Worm (Caenorhabditis elegans) whole organism, L4 larva: ENCODE results near the gene T20G5.9.

Source experiments
- F10B5.3 ChIP-seq: sonication (generic microtip); optimal IDR thresholded peaks from 2 replicates; lab custom pipeline; 2016; ENCODE audit warnings: mild to moderate bottlenecking, missing genetic modification characterization, missing compliant biosample characterization
- F26F4.8 ChIP-seq: fragments of 200-800 bp; sonication (Bioruptor generic); conservative IDR thresholded peaks from 2 replicates; pipeline ENCODE4 v1.3.6; 2022; ENCODE audit warnings: missing genetic modification characterization, missing compliant biosample characterization
- Y48G9A.11 ChIP-seq: fragments of 200-800 bp; sonication (Bioruptor generic); IDR thresholded peaks from 2 replicates; pipeline ENCODE4 v1.3.6; 2022; ENCODE audit warnings: missing genetic modification reagents, missing genetic modification characterization, missing compliant biosample characterization
- ZK337.2 ChIP-seq: fragments of 200-800 bp; sonication (Bioruptor generic); IDR thresholded peaks from 2 replicates; pipeline ENCODE4 v1.3.6; 2022; ENCODE audit warnings: missing genetic modification reagents, missing genetic modification characterization, missing compliant biosample characterization
- aly-2 ChIP-seq: sonication (generic microtip); optimal IDR thresholded peaks from 2 replicates; lab custom pipeline; 2018; ENCODE audit warnings: missing biosample characterization, missing genetic modification characterization
- ama-1 ChIP-seq: fragments of 150-350 bp; optimal IDR thresholded peaks from 2 replicates; lab custom pipeline; 2014; ENCODE audit warnings: inconsistent platforms, mixed read lengths
- arid-1 ChIP-seq: fragments of 200-800 bp; sonication (Bioruptor generic); conservative IDR thresholded peaks from 2 replicates; pipeline ENCODE4 v1.3.6; 2022; ENCODE audit warnings: missing genetic modification reagents, missing genetic modification characterization, missing compliant biosample characterization
- attf-4 ChIP-seq: sonication (generic microtip); optimal IDR thresholded peaks from 3 replicates; lab custom pipeline; 2017; ENCODE audit warnings: missing biosample characterization, missing genetic modification characterization
- cey-2 ChIP-seq: sonication (generic microtip); optimal IDR thresholded peaks from 3 replicates; lab custom pipeline; 2017; ENCODE audit warnings: missing genetic modification characterization, mild to moderate bottlenecking, missing compliant biosample characterization, antibody characterized with exemption, borderline replicate concordance; ENCODE audit not compliant: insufficient read depth
- daf-12 ChIP-seq: fragments of 150-350 bp; optimal IDR thresholded peaks from 2 replicates; lab custom pipeline; 2014; ENCODE audit warnings: missing biosample characterization, missing genetic modification reagents, missing genetic modification characterization
- dmd-8 ChIP-seq: fragments of 200-800 bp; sonication (Bioruptor generic); IDR thresholded peaks from 2 replicates; pipeline ENCODE4 v1.3.6; 2022; ENCODE audit warnings: missing genetic modification characterization, missing compliant biosample characterization
- dmd-9 ChIP-seq: fragments of 200-800 bp; sonication (Bioruptor generic); IDR thresholded peaks from 2 replicates; pipeline ENCODE4 v1.3.6; 2022; ENCODE audit warnings: missing genetic modification reagents, missing genetic modification characterization, missing compliant biosample characterization
- dpl-1 ChIP-seq: fragments of 150-350 bp; optimal IDR thresholded peaks from 2 replicates; lab custom pipeline; 2014; ENCODE audit warnings: missing biosample characterization, missing genetic modification reagents, missing genetic modification characterization
- duxl-1 ChIP-seq: sonication (generic microtip); optimal IDR thresholded peaks from 2 replicates; lab custom pipeline; 2016; ENCODE audit warnings: mild to moderate bottlenecking, missing genetic modification characterization, moderate library complexity, missing compliant biosample characterization; ENCODE audit not compliant: poor library complexity
- dve-1 ChIP-seq: sonication (generic microtip); optimal IDR thresholded peaks from 2 replicates; lab custom pipeline; 2017; ENCODE audit warnings: antibody characterized with exemption, mild to moderate bottlenecking, missing genetic modification characterization, missing compliant biosample characterization; ENCODE audit not compliant: insufficient read depth
- fkh-10 ChIP-seq: fragments of 150-350 bp; optimal IDR thresholded peaks from 2 replicates; lab custom pipeline; 2014; ENCODE audit warnings: missing biosample characterization, missing genetic modification reagents, missing genetic modification characterization
- hlh-11 ChIP-seq: fragments of 200-800 bp; sonication (Bioruptor generic); optimal IDR thresholded peaks from 2 replicates; lab custom pipeline; 2018; ENCODE audit warnings: mild to moderate bottlenecking, missing genetic modification characterization, missing compliant biosample characterization
- hlh-30 ChIP-seq: sonication (generic microtip); optimal IDR thresholded peaks from 2 replicates; lab custom pipeline; 2017; ENCODE audit warnings: antibody characterized with exemption, mild to moderate bottlenecking, missing genetic modification characterization, missing compliant biosample characterization; ENCODE audit not compliant: insufficient read depth
- hmg-1.1 ChIP-seq: fragments of 200-800 bp; sonication (Bioruptor generic); IDR thresholded peaks from 2 replicates; pipeline ENCODE4 v1.3.6; 2022; ENCODE audit warnings: missing genetic modification reagents, missing genetic modification characterization, missing compliant biosample characterization
- lin-29 ChIP-seq: fragments of 200-800 bp; sonication (Bioruptor generic); IDR thresholded peaks from 2 replicates; pipeline ENCODE4 v1.3.6; 2022; ENCODE audit warnings: missing genetic modification reagents, missing genetic modification characterization, missing compliant biosample characterization
- lin-39 ChIP-seq: fragments of 150-350 bp; optimal IDR thresholded peaks from 2 replicates; lab custom pipeline; 2014; ENCODE audit warnings: missing biosample characterization, missing genetic modification reagents, missing genetic modification characterization
- lir-3 ChIP-seq: sonication (generic microtip); optimal IDR thresholded peaks from 2 replicates; lab custom pipeline; 2016; ENCODE audit warnings: mild to moderate bottlenecking, missing genetic modification characterization, missing compliant biosample characterization
- lsy-2 ChIP-seq, 2 experiments: fragments of 150-350 bp in 1 of 2; sonication (generic microtip) in 1 of 2; optimal IDR thresholded peaks; 2 replicates each; lab custom pipeline; 2014 to 2017; ENCODE audit warnings: missing biosample characterization in 2 of 2, missing genetic modification characterization in 2 of 2
- mep-1 ChIP-seq: fragments of 150-350 bp; sonication (generic microtip); optimal IDR thresholded peaks from 3 replicates; lab custom pipeline; 2014; ENCODE audit warnings: missing biosample characterization, missing genetic modification characterization
- mxl-2 ChIP-seq: fragments of 200-800 bp; sonication (Bioruptor generic); conservative IDR thresholded peaks from 2 replicates; pipeline ENCODE4 v1.3.6; 2022; ENCODE audit warnings: missing genetic modification reagents, missing genetic modification characterization, missing compliant biosample characterization
- mxl-3 ChIP-seq: fragments of 200-800 bp; sonication (Bioruptor generic); optimal IDR thresholded peaks from 2 replicates; lab custom pipeline; 2018; ENCODE audit warnings: mild to moderate bottlenecking, missing genetic modification characterization, missing compliant biosample characterization
- nhr-10 ChIP-seq: fragments of 150-350 bp; optimal IDR thresholded peaks from 2 replicates; lab custom pipeline; 2014; ENCODE audit warnings: missing biosample characterization, missing genetic modification characterization
- nhr-25 ChIP-seq: sonication (generic microtip); optimal IDR thresholded peaks from 2 replicates; lab custom pipeline; 2017; ENCODE audit warnings: missing genetic modification characterization, mild to moderate bottlenecking, missing compliant biosample characterization, antibody characterized with exemption, moderate library complexity, borderline replicate concordance; ENCODE audit not compliant: insufficient read depth
- nhr-41 ChIP-seq: fragments of 200-800 bp; sonication (Bioruptor generic); IDR thresholded peaks from 2 replicates; pipeline ENCODE4 v1.3.6; 2022; ENCODE audit warnings: missing genetic modification reagents, missing genetic modification characterization, missing compliant biosample characterization
- pha-4 ChIP-seq, 2 experiments: fragments of 150-350 bp in 1 of 2; fragments of 200-800 bp in 1 of 2; sonication (Bioruptor generic) in 1 of 2; IDR thresholded peaks in 1 of 2; optimal IDR thresholded peaks in 1 of 2; 2 replicates each; pipeline versions ENCODE4 v1.3.6 to Lab custom; 2014 to 2022; ENCODE audit warnings: missing genetic modification characterization in 2 of 2, missing genetic modification reagents in 2 of 2, missing biosample characterization in 1 of 2, missing compliant biosample characterization in 1 of 2
- php-3 ChIP-seq: fragments of 200-800 bp; sonication (Bioruptor generic); IDR thresholded peaks from 2 replicates; pipeline ENCODE4 v1.3.6; 2022; ENCODE audit warnings: missing genetic modification reagents, missing genetic modification characterization, missing compliant biosample characterization
- pqm-1 ChIP-seq: sonication (generic microtip); optimal IDR thresholded peaks from 2 replicates; lab custom pipeline; 2017; ENCODE audit warnings: missing biosample characterization, missing genetic modification characterization
- snpc-1.2 ChIP-seq: fragments of 200-800 bp; sonication (Bioruptor generic); IDR thresholded peaks from 2 replicates; pipeline ENCODE4 v1.3.6; 2022; ENCODE audit warnings: missing genetic modification reagents, missing genetic modification characterization, missing compliant biosample characterization
- snpc-4 ChIP-seq: fragments of 150-350 bp; optimal IDR thresholded peaks from 2 replicates; lab custom pipeline; 2014; ENCODE audit warnings: missing biosample characterization, missing genetic modification characterization
- unc-130 ChIP-seq: sonication (generic microtip); optimal IDR thresholded peaks from 2 replicates; lab custom pipeline; 2016; ENCODE audit warnings: missing genetic modification reagents, missing genetic modification characterization, missing compliant biosample characterization
- unc-62 ChIP-seq, 3 experiments: fragments of 150-350 bp in 1 of 3; sonication (generic microtip); optimal IDR thresholded peaks in 2 of 3; peaks in 1 of 3; 1 replicate in 1 of 3; 2 replicates in 2 of 3; lab custom pipeline; 2014 to 2017; ENCODE audit warnings: missing biosample characterization in 3 of 3, missing genetic modification characterization in 3 of 3, missing genetic modification reagents in 3 of 3, missing genotype in 1 of 3
- zag-1 ChIP-seq: fragments of 150-350 bp; optimal IDR thresholded peaks from 2 replicates; lab custom pipeline; 2014; ENCODE audit warnings: missing biosample characterization, missing genetic modification characterization
- zfp-2 ChIP-seq: sonication (generic microtip); optimal IDR thresholded peaks from 2 replicates; lab custom pipeline; 2016; ENCODE audit warnings: mild to moderate bottlenecking, missing genetic modification characterization, missing compliant biosample characterization
- zip-11 ChIP-seq: fragments of 200-800 bp; sonication (Bioruptor generic); IDR thresholded peaks from 2 replicates; pipeline ENCODE4 v1.3.6; 2022; ENCODE audit warnings: missing genetic modification characterization, missing compliant biosample characterization
- zip-2 ChIP-seq: fragments of 150-350 bp; optimal IDR thresholded peaks from 2 replicates; lab custom pipeline; 2014; ENCODE audit warnings: missing biosample characterization, missing genetic modification characterization

The T20G5.9 gene

DNA sequence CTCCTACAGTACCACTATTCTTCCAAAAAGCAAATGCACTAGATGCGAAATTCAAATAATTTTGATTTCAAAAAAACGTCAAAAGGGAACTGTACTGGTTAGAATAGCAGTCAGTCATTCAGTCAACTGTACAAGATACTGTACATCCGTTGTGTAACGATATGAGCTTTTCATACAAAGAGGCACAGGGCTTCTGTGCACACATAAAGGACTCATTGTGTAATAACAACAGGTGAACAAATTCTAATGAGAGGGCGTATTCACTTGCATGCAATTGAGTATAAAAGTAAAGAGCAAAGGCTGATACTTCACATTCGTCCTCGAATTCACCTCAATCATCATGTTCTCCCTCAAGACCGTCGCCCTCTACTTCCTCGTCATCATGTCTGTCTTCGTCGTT is 12.2 kb upstream of the T20G5.9 start, which contains the start of gene dod-6:
Gene dod-6, plus strand, starts transcription at position 301 of the 400 bp plus-strand sequence.
- no peak for TF ChIP-seq zip-2
- no peak for TF ChIP-seq snpc-1.2 (GFP tag; lab: Robert Waterston, UW)
- TF ChIP-seq mxl-2 (GFP tag; lab: Robert Waterston, UW): no peak
- TF ChIP-seq ZK337.2 (GFP tag; lab: Robert Waterston, UW): no peak
- no peak for TF ChIP-seq nhr-25 (tag; lab: Kevin White, UChicago)
- TF ChIP-seq duxl-1: no peak
- no peak for TF ChIP-seq daf-12
- no peak for TF ChIP-seq lin-29
- no peak for TF ChIP-seq hlh-11 (tag; lab: Kevin White, UChicago)

DNA sequence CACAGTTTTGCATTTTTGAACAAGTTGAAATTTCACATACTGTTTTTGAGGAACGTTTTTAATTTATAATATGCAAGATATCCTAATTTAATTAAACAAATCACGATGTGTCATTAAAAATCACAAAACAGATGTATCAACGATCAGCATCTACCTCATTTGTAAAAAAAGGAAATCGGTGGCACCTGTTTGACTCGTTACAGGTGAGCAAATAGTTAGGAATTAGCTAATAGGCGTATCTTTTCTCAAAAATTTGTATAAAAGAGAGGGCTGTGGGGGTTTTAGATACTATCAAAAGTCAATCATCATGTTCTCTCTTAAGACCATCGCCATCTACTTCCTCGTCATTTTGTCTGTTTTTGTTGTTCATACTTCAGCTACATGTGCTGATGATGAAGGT is 10.6 kb upstream of the T20G5.9 start, which contains the start of gene T20G5.8:
Gene T20G5.8, plus strand, starts transcription at position 301 of the 400 bp plus-strand sequence.
- TF ChIP-seq hmg-1.1 (no peak), pha-4 (GFP tag; IDR thresholded peaks at IDR 0.05; lab: Robert Waterston, UW) (no peak), pha-4 (tag; optimal IDR thresholded peaks at IDR 0.05; lab: Kevin White, UChicago) (no peak), nhr-10 (tag; lab: Kevin White, UChicago) (no peak), pqm-1 (tag; lab: Kevin White, UChicago) (no peak), Y48G9A.11 (GFP tag; lab: Robert Waterston, UW) (no peak), zip-11 (GFP tag; lab: Robert Waterston, UW) (no peak), dpl-1 (GFP tag; lab: Kevin White, UChicago) (no peak), lsy-2 (tag; optimal IDR thresholded peaks at IDR 0.05; lab: Kevin White, UChicago) (no peak), mxl-2 (GFP tag; lab: Robert Waterston, UW) (no peak), php-3 (no peak), lin-39 (tag; lab: Kevin White, UChicago) (no peak), snpc-4 (no peak), hlh-30 (tag; lab: Kevin White, UChicago) (no peak), nhr-41 (GFP tag; lab: Robert Waterston, UW) (no peak), unc-130 (GFP tag; lab: Kevin White, UChicago) (no peak), F10B5.3 (tag; lab: Kevin White, UChicago) (no peak)

DNA sequence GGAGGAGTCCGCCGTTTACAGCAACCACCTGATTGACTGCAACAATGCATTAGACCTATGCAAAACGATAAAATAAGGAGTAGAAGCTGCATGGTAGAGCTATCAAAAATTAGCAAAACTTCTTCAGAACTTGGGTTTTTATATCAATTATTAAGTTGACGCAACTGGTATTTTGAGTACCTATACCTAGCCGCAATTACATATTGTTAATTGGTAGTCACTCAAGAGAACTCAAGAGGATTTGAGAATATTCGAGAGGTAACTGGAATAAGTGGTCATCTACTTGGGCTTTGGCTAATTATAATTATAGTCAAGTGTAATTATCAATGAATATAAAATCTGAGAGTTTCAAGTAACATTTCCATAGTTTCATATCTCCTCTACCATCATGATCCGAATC is 8.4 kb upstream of the T20G5.9 start, which contains the start of the genes T20G5.13 and T20G5.12:
Gene T20G5.13, minus strand, starts transcription at position 101 of the 400 bp plus-strand sequence.
Gene T20G5.12, plus strand, starts transcription at position 370 of the 400 bp plus-strand sequence.
- TF ChIP-seq zip-11 (GFP tag; lab: Robert Waterston, UW) (no peak), mxl-3 (no peak), zfp-2 (no peak), unc-62 (GFP tag; optimal IDR thresholded peaks at IDR 0.05 in 1 of 2; lab: Kevin White, UChicago) (no peak), unc-62 (tag; optimal IDR thresholded peaks at IDR 0.05; lab: Kevin White, UChicago) (no peak), attf-4 (tag; lab: Kevin White, UChicago) (no peak), lsy-2 (tag; optimal IDR thresholded peaks at IDR 0.05; lab: Kevin White, UChicago) (no peak), aly-2 (tag; lab: Kevin White, UChicago) (no peak), fkh-10 (no peak)

DNA sequence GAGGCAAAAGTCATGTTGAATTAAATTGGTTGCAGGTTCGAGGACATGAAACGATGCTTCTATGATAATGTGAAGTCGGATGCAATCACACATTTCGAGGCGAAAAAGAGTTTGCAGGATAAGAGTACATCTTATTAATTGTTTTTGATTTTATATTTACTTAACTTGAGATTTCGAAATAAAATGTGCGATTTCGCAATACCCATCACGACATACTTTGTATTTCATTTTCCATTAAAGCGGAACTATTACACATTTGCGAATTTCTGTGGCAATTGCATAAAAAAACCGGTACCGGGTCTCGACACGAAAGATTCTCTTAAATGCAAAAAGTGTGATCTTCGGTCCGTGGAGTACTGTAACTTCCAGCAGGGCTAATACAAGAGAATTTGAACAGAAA is 7.2 kb upstream of the T20G5.9 start:
- TF ChIP-seq lir-3 (tag; lab: Kevin White, UChicago) (no peak), ama-1 (no peak), mep-1 (tag; lab: Kevin White, UChicago) (no peak), zag-1 (tag; lab: Kevin White, UChicago) (no peak), php-3 (no peak), arid-1 (no peak), dmd-9 (no peak), dmd-8 (GFP tag; lab: Robert Waterston, UW) (no peak), dve-1 (no peak), F26F4.8 (GFP tag; lab: Robert Waterston, UW) (no peak), hmg-1.1 (no peak), mxl-3 (no peak), cey-2 (tag; lab: Kevin White, UChicago) (no peak), pqm-1 (tag; lab: Kevin White, UChicago) (no peak)
